Worm (Caenorhabditis elegans): ENCODE data around the gene mdt-8.

- no peak for TF ChIP-seq lin-39 (tag; optimal IDR thresholded peaks at IDR 0.05)
- peak; percentile 68 for TF ChIP-seq nhr-25 (tag; optimal IDR thresholded peaks at IDR 0.05; ENCODE audit: borderline replicate concordance, insufficient read depth)
- TF ChIP-seq pqm-1 (tag; optimal IDR thresholded peaks at IDR 0.05): no peak
- TF ChIP-seq lin-13 (GFP tag; optimal IDR thresholded peaks at IDR 0.05): peak; percentile 91
- TF ChIP-seq pha-4 (GFP tag; IDR thresholded peaks at IDR 0.05): peak; percentile 98
- TF ChIP-seq pha-4 (tag; optimal IDR thresholded peaks at IDR 0.05): peak; percentile 89
These were observed 11.8 kb upstream of the mdt-8 start, which contains the start of gene dnj-13 for ce11 chrII:11545299-11545951.
